Fruit fly (Drosophila melanogaster) whole organism, pupa: ENCODE results near the gene CG14957.

Experiments used
- CG13204 ChIP-seq: fragments of 200-800 bp; sonication (Bioruptor generic); optimal IDR thresholded peaks from 2 replicates; lab custom pipeline; 2018; ENCODE audit warnings: missing biosample characterization, mild to moderate bottlenecking, missing genetic modification characterization, moderate library complexity
- Pif1B ChIP-seq: fragments of 200-800 bp; sonication (Bioruptor generic); optimal IDR thresholded peaks from 3 replicates; lab custom pipeline; 2016; ENCODE audit warnings: missing biosample characterization, missing genetic modification characterization

DNA sequence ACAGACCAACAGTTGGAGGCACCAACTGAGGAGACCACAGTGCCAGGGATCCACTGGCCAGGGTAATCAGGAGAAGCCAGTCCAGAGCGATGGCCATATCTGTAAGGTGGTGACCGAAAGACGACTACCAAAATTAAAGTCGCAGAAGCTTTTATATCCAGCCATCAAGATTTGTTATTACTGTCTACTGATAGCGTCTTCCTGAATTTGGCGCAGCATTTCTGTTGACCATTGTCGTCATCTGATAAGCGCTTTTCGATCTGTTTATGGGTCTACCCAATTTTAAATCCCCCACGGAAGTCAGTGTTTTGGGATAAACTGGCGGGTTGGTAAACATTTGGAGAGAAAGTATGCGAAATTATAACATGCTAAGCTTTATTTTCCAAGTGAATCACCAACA, 14.9 kb upstream of the CG14957 start, which contains the start of gene CG14963:
- TF ChIP-seq CG13204: no peak
- no peak for TF ChIP-seq Pif1B (GFP tag; lab: Kevin White, UChicago)
